In the genomic region with DNA sequence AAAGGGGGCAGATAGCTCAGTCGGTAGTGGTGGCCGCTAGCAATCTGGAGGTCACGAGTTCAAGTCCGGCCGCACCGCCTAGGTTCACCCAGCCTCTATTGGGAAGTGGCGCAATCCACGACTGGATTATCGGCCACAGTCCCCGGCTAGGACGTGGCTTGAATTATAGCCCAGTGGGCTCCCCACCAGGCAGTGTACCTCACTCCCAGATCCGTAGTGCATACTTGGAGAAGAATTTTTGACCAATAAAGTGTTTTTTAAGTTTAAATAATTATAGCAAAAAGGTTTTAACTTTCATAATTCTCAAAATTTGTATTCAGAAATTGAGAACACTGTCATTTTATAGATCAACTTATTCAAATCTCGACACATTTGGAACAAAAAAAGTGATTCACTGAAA, we compare ENCODE assay signal across 3 worm cellular contexts.
TF ChIP-seq lines count a peak whose summit lies in the region.

No protein-coding gene starts in this region.

TF ChIP-seq in whole organism, L1 larva, 84 proteins besides CTCF, POLR2A, EP300 and RAD21:
- peak; percentile 4 for TF ChIP-seq nhr-85 (tag; lab: Kevin White, UChicago)
- no peak for TF ChIP-seq ztf-11 (tag; optimal IDR thresholded peaks at IDR 0.05; lab: Kevin White, UChicago)

TF ChIP-seq in whole organism, L4 larva, 104 proteins besides CTCF, POLR2A, EP300 and RAD21:
- TF ChIP-seq madf-5 (GFP tag; IDR thresholded peaks at IDR 0.05; lab: Robert Waterston, UW) (0 out of 4 replicates have a peak, but pooled peaks of 1 of the 2 experiments have one; percentile 58), mdt-29 (GFP tag; IDR thresholded peaks at IDR 0.05; lab: Robert Waterston, UW) (0 out of 2 replicates have a peak, but pooled peaks have one; percentile 17), snpc-4 (tag; optimal IDR thresholded peaks at IDR 0.05; lab: Kevin White, UChicago) (no peak), saeg-2 (GFP tag; IDR thresholded peaks at IDR 0.05; lab: Robert Waterston, UW) (no peak)

TF ChIP-seq in whole organism, young adult, 124 proteins besides CTCF, POLR2A, EP300 and RAD21:
- TF ChIP-seq rpc-1 (optimal IDR thresholded peaks at IDR 0.05; lab: Kevin White, UChicago) (peak; percentile 23), rpc-1 (tag; optimal IDR thresholded peaks at IDR 0.05; lab: Kevin White, UChicago) (peak; percentile 59), lin-26 (GFP tag; IDR thresholded peaks at IDR 0.05; lab: Robert Waterston, UW) (no peak), nfyb-1 (GFP tag; IDR thresholded peaks at IDR 0.05; lab: Robert Waterston, UW) (no peak), F10E7.11 (tag; optimal IDR thresholded peaks at IDR 0.05; lab: Kevin White, UChicago) (no peak), dpl-1 (GFP tag; optimal IDR thresholded peaks at IDR 0.05; lab: Kevin White, UChicago) (no peak), tlf-1 (GFP tag; optimal IDR thresholded peaks at IDR 0.05; lab: Kevin White, UChicago) (no peak), zim-3 (tag; optimal IDR thresholded peaks at IDR 0.05; lab: Kevin White, UChicago) (no peak), zfh-2 (GFP tag; conservative IDR thresholded peaks at IDR 0.05; lab: Robert Waterston, UW) (0 out of 2 replicates have a peak, but pooled peaks have one; percentile 15), him-1 (tag; optimal IDR thresholded peaks at IDR 0.05; lab: Kevin White, UChicago) (no peak)
